Worm (Caenorhabditis elegans) whole organism, L1 larva: ENCODE measurements around the gene Y49E10.10.

Experiments
- ets-5 ChIP-seq: fragments of 200-800 bp; sonication (Bioruptor generic); IDR thresholded peaks from 2 replicates; pipeline ENCODE4 v1.3.6; 2022; ENCODE audit warnings: missing genetic modification characterization, missing compliant biosample characterization
- fkh-10 ChIP-seq: sonication (generic microtip); optimal IDR thresholded peaks from 2 replicates; lab custom pipeline; 2017; ENCODE audit warnings: missing biosample characterization, missing genetic modification reagents, missing genetic modification characterization
- fkh-8 ChIP-seq: sonication (generic microtip); optimal IDR thresholded peaks from 2 replicates; lab custom pipeline; 2016; ENCODE audit warnings: mild to moderate bottlenecking, missing genetic modification characterization, missing compliant biosample characterization
- nhr-237 ChIP-seq: fragments of 150-350 bp; optimal IDR thresholded peaks from 2 replicates; lab custom pipeline; 2014; ENCODE audit warnings: missing biosample characterization, missing genetic modification characterization
- nhr-28 ChIP-seq: fragments of 150-350 bp; optimal IDR thresholded peaks from 2 replicates; lab custom pipeline; 2014; ENCODE audit warnings: missing biosample characterization, missing genetic modification characterization
- pqm-1 ChIP-seq: sonication (generic microtip); optimal IDR thresholded peaks from 3 replicates; lab custom pipeline; 2017; ENCODE audit warnings: missing biosample characterization, missing genetic modification characterization
- rnt-1 ChIP-seq: sonication (generic microtip); optimal IDR thresholded peaks from 2 replicates; lab custom pipeline; 2016; ENCODE audit warnings: mild to moderate bottlenecking, missing genetic modification characterization, moderate library complexity, missing compliant biosample characterization
- swsn-7 ChIP-seq: sonication (generic microtip); optimal IDR thresholded peaks from 2 replicates; lab custom pipeline; 2016; ENCODE audit warnings: missing genetic modification characterization, missing compliant biosample characterization
- zag-1 ChIP-seq: fragments of 150-350 bp; optimal IDR thresholded peaks from 2 replicates; lab custom pipeline; 2014; ENCODE audit warnings: missing biosample characterization, missing genetic modification characterization
- zip-4 ChIP-seq: fragments of 200-800 bp; sonication (Bioruptor generic); optimal IDR thresholded peaks from 2 replicates; lab custom pipeline; 2018; ENCODE audit warnings: mild to moderate bottlenecking, missing genetic modification characterization, moderate library complexity, missing compliant biosample characterization

- no peak for TF ChIP-seq nhr-28
- TF ChIP-seq fkh-10 (GFP tag; lab: Kevin White, UChicago), result no peak
- no peak for TF ChIP-seq zag-1 (tag; lab: Kevin White, UChicago)
- no peak for TF ChIP-seq pqm-1 (tag; lab: Kevin White, UChicago)
- TF ChIP-seq ets-5 (GFP tag; lab: Robert Waterston, UW), result no peak
- no peak for TF ChIP-seq nhr-237 (tag; lab: Kevin White, UChicago)
- no peak for TF ChIP-seq swsn-7
- TF ChIP-seq zip-4, result no peak
- no peak for TF ChIP-seq fkh-8 (tag; lab: Kevin White, UChicago)
- no peak for TF ChIP-seq rnt-1 (tag; lab: Kevin White, UChicago)
Observed at ce11 chrIII:12411668-12412067, 16.4 kb downstream of the Y49E10.10 start.
